Fruit fly (Drosophila melanogaster): ENCODE measurements around the gene CG12499.

Gene CG12499

dm6 chr3R:22455335-22455985, 9.1 kb upstream of the CG12499 start:
- TF ChIP-seq CG8119 (GFP tag; IDR thresholded peaks at IDR 0.05) (0 out of 3 replicates have a peak, but pooled peaks have one; percentile 22), CG32006 (GFP tag; optimal IDR thresholded peaks at IDR 0.05) (peak; percentile 72), cyc (GFP tag; optimal IDR thresholded peaks at IDR 0.05) (no peak), CG6808 (GFP tag; optimal IDR thresholded peaks at IDR 0.05) (peak; percentile 53), Hr39 (GFP tag; optimal IDR thresholded peaks at IDR 0.05) (no peak), CG10631 (GFP tag; optimal IDR thresholded peaks at IDR 0.05) (peak; percentile 20), vri (GFP tag; optimal IDR thresholded peaks at IDR 0.05) (no peak), Ets21C (GFP tag; optimal IDR thresholded peaks at IDR 0.05) (no peak), CG8319 (GFP tag; optimal IDR thresholded peaks at IDR 0.05) (no peak), Ets96B (tag; optimal IDR thresholded peaks at IDR 0.05) (peak; percentile 45), CG6792 (GFP tag; optimal IDR thresholded peaks at IDR 0.05) (peak; percentile 38), Eip93F (GFP tag; optimal IDR thresholded peaks at IDR 0.05) (no peak), ss (GFP tag; optimal IDR thresholded peaks at IDR 0.05) (peak in 1 of 2 experiments; percentile 48), CG16779 (tag; optimal IDR thresholded peaks at IDR 0.05) (peak; percentile 35), CG11294 (GFP tag; IDR thresholded peaks at IDR 0.05) (no peak; the same call in 1 of the 2 replicates), eg (GFP tag; IDR thresholded peaks at IDR 0.05) (0 out of 3 replicates have a peak, but pooled peaks have one; percentile 13), Eip75B (GFP tag; optimal IDR thresholded peaks at IDR 0.05) (peak; percentile 52), CG6276 (GFP tag; optimal IDR thresholded peaks at IDR 0.05) (peak; percentile 27), CG3032 (tag; optimal IDR thresholded peaks at IDR 0.05) (peak; percentile 38), net (GFP tag; optimal IDR thresholded peaks at IDR 0.05) (peak; percentile 26), CG31627 (GFP tag; optimal IDR thresholded peaks at IDR 0.05) (no peak), esn (GFP tag; optimal IDR thresholded peaks at IDR 0.05) (peak; percentile 20), CG34406 (GFP tag; optimal IDR thresholded peaks at IDR 0.05) (peak; percentile 32), Hr4 (GFP tag; optimal IDR thresholded peaks at IDR 0.05) (no peak), spab (GFP tag; optimal IDR thresholded peaks at IDR 0.05) (peak; percentile 54), CG3919 (GFP tag; optimal IDR thresholded peaks at IDR 0.05) (peak; percentile 35), svp (GFP tag) (peak; percentile 81), topi (GFP tag; optimal IDR thresholded peaks at IDR 0.05) (peak; percentile 2), CG8632 (GFP tag; optimal IDR thresholded peaks at IDR 0.05) (peak; percentile 29), CG11762 (GFP tag; optimal IDR thresholded peaks at IDR 0.05; ENCODE audit: insufficient read depth) (peak; percentile 37), CG11902 (GFP tag; optimal IDR thresholded peaks at IDR 0.05) (peak; percentile 13), Sox14 (GFP tag; optimal IDR thresholded peaks at IDR 0.05) (peak; percentile 32), Hr38 (GFP tag; optimal IDR thresholded peaks at IDR 0.05) (no peak), Gug (GFP tag; IDR thresholded peaks at IDR 0.05) (no peak), CG1621 (tag; optimal IDR thresholded peaks at IDR 0.05) (peak; percentile 18), Eip78C (GFP tag) (peak; percentile 88), fd59A (GFP tag; optimal IDR thresholded peaks at IDR 0.05) (peak; percentile 16), lz (GFP tag; optimal IDR thresholded peaks at IDR 0.05) (peak; percentile 9), OdsH (GFP tag; optimal IDR thresholded peaks at IDR 0.05) (no peak), pdm3 (GFP tag; optimal IDR thresholded peaks at IDR 0.05) (peak; percentile 34), dac (GFP tag; optimal IDR thresholded peaks at IDR 0.05) (no peak), achi (GFP tag; optimal IDR thresholded peaks at IDR 0.05) (peak; percentile 52), Lpt (GFP tag; optimal IDR thresholded peaks at IDR 0.05) (no peak), CG10669 (GFP tag; optimal IDR thresholded peaks at IDR 0.05) (peak; percentile 53)
